Worm (Caenorhabditis elegans) whole organism, late embryonic: ENCODE results near the gene C01C4.3.
A peak's percentile ranks its signal among the peaks of the same experiment; 100 is the strongest.

ENCODE experiments used
- ceh-14 ChIP-seq: sonication (generic microtip); optimal IDR thresholded peaks from 2 replicates; lab custom pipeline; 2016; ENCODE audit warnings: missing genotype, missing genetic modification characterization, missing compliant biosample characterization
- ceh-24 ChIP-seq: sonication (generic microtip); optimal IDR thresholded peaks from 2 replicates; lab custom pipeline; 2016; ENCODE audit warnings: mild to moderate bottlenecking, missing genetic modification characterization, missing compliant biosample characterization
- hlh-6 ChIP-seq: sonication (generic microtip); optimal IDR thresholded peaks from 2 replicates; lab custom pipeline; 2016; ENCODE audit warnings: missing genotype, missing genetic modification characterization, missing compliant biosample characterization
- pha-4 ChIP-seq: fragments of 150-350 bp; optimal IDR thresholded peaks from 2 replicates; lab custom pipeline; 2018; ENCODE audit warnings: missing biosample characterization, missing genetic modification reagents, missing genetic modification characterization
- pqm-1 ChIP-seq: sonication (generic microtip); optimal IDR thresholded peaks from 2 replicates; lab custom pipeline; 2016; ENCODE audit warnings: missing genetic modification characterization, missing compliant biosample characterization
- rnt-1 ChIP-seq: sonication (generic microtip); optimal IDR thresholded peaks from 2 replicates; lab custom pipeline; 2016; ENCODE audit warnings: missing genetic modification characterization, missing compliant biosample characterization

ce11 chrX:3694172-3694571, 2.5 kb upstream of the C01C4.3 start:
- TF ChIP-seq hlh-6 (tag; lab: Kevin White, UChicago) = peak; percentile 2
- TF ChIP-seq pqm-1 = no peak
- no peak for TF ChIP-seq pha-4 (tag; lab: Kevin White, UChicago)
- TF ChIP-seq ceh-14 (tag; lab: Kevin White, UChicago) = no peak
- TF ChIP-seq ceh-24 (tag; lab: Kevin White, UChicago) = no peak
- TF ChIP-seq rnt-1 = peak; percentile 39
